Worm (Caenorhabditis elegans): ENCODE results near the gene cbp-1.

The cbp-1 gene

ce11 chrIII:9780665-9781304 is 14.5 kb downstream of the cbp-1 start, which contains the start of gene vha-1 (continued):
- peak; percentile 81 for TF ChIP-seq T20F7.1 (GFP tag; optimal IDR thresholded peaks at IDR 0.05)
- TF ChIP-seq ceh-62 (tag; optimal IDR thresholded peaks at IDR 0.05) = no peak
- no peak for TF ChIP-seq ceh-28 (tag; optimal IDR thresholded peaks at IDR 0.05)
- TF ChIP-seq tag-97 (GFP tag; IDR thresholded peaks at IDR 0.05) = no peak
- no peak for TF ChIP-seq Y5F2A.4 (GFP tag; optimal IDR thresholded peaks at IDR 0.05)
- peak; percentile 77 for TF ChIP-seq T26A8.4 (GFP tag; IDR thresholded peaks at IDR 0.05)
- no peak for TF ChIP-seq duxl-1 (tag; optimal IDR thresholded peaks at IDR 0.05; ENCODE audit: poor library complexity)
- TF ChIP-seq ces-1 (GFP tag; optimal IDR thresholded peaks at IDR 0.05) = no peak
- peak; percentile 71; the same call in 1 of the 2 replicates for TF ChIP-seq mdt-29 (GFP tag; IDR thresholded peaks at IDR 0.05)

ce11 chrIII:9782011-9782436 is 15.7 kb downstream of the cbp-1 start, which contains the start of gene vha-2:
TSS of gene vha-2 (plus strand) at chrIII:9782164.
- TF ChIP-seq nhr-41 (GFP tag; IDR thresholded peaks at IDR 0.05) (no peak), zfp-2 (tag; optimal IDR thresholded peaks at IDR 0.05) (no peak), nhr-48 (tag; optimal IDR thresholded peaks at IDR 0.05) (peak; percentile 10), pqm-1 (tag; optimal IDR thresholded peaks at IDR 0.05) (no peak), lin-1 (GFP tag; IDR thresholded peaks at IDR 0.05) (peak; percentile 61), hlh-11 (tag; optimal IDR thresholded peaks at IDR 0.05) (peak; percentile 32), ctbp-1 (GFP tag; IDR thresholded peaks at IDR 0.05) (no peak), ceh-32 (tag; optimal IDR thresholded peaks at IDR 0.05; ENCODE audit: poor library complexity) (no peak), madf-5 (GFP tag; IDR thresholded peaks at IDR 0.05) (0 out of 4 replicates have a peak, but pooled peaks of 1 of the 2 experiments have one; percentile 34), duxl-1 (tag; optimal IDR thresholded peaks at IDR 0.05; ENCODE audit: poor library complexity) (no peak), R02D3.7 (tag; optimal IDR thresholded peaks at IDR 0.05) (no peak), tag-97 (GFP tag; IDR thresholded peaks at IDR 0.05) (no peak), ceh-28 (tag; optimal IDR thresholded peaks at IDR 0.05) (no peak), ama-1 (optimal IDR thresholded peaks at IDR 0.05) (peak; percentile 90), nhr-102 (tag; optimal IDR thresholded peaks at IDR 0.05) (peak; percentile 12), arid-1 (GFP tag; conservative IDR thresholded peaks at IDR 0.05) (peak; percentile 49), daf-19 (GFP tag; conservative IDR thresholded peaks at IDR 0.05) (no peak), aha-1 (tag) (no peak), Y75B8A.6 (GFP tag; IDR thresholded peaks at IDR 0.05) (no peak), ceh-62 (tag; optimal IDR thresholded peaks at IDR 0.05) (no peak), fos-1 (tag; optimal IDR thresholded peaks at IDR 0.05) (no peak), mxl-2 (GFP tag; conservative IDR thresholded peaks at IDR 0.05) (no peak), zip-2 (tag; optimal IDR thresholded peaks at IDR 0.05) (no peak), lin-15B (tag; optimal IDR thresholded peaks at IDR 0.05) (no peak), mdt-29 (GFP tag; IDR thresholded peaks at IDR 0.05) (no peak), ZK337.2 (GFP tag; IDR thresholded peaks at IDR 0.05) (no peak), dve-1 (tag; optimal IDR thresholded peaks at IDR 0.05; ENCODE audit: insufficient read depth) (peak; percentile 31), unc-62 (GFP tag; optimal IDR thresholded peaks at IDR 0.05 in 1 of 2) (peak in 1 of 2 experiments; percentile 91), unc-62 (tag; optimal IDR thresholded peaks at IDR 0.05) (no peak), nhr-111 (GFP tag; optimal IDR thresholded peaks at IDR 0.05) (peak; percentile 42), ceh-82 (tag; optimal IDR thresholded peaks at IDR 0.05) (no peak), pha-4 (GFP tag; IDR thresholded peaks at IDR 0.05) (peak; percentile 38), pha-4 (tag; optimal IDR thresholded peaks at IDR 0.05) (no peak), lin-39 (tag; optimal IDR thresholded peaks at IDR 0.05) (no peak), set-16 (GFP tag; IDR thresholded peaks at IDR 0.05) (peak; percentile 23; the same call in 1 of the 2 replicates), Y105C5A.15 (GFP tag; IDR thresholded peaks at IDR 0.05) (no peak), daf-8 (GFP tag; IDR thresholded peaks at IDR 0.05) (0 out of 2 replicates have a peak, but pooled peaks have one; percentile 10), zip-11 (GFP tag; IDR thresholded peaks at IDR 0.05) (no peak), sdz-12 (GFP tag; optimal IDR thresholded peaks at IDR 0.05) (no peak), madf-9 (GFP tag; conservative IDR thresholded peaks at IDR 0.05) (peak; percentile 49; the same call in 1 of the 2 replicates), ceh-44 (GFP tag; IDR thresholded peaks at IDR 0.05) (no peak), Y5F2A.4 (GFP tag; optimal IDR thresholded peaks at IDR 0.05) (no peak), nhr-28 (tag; optimal IDR thresholded peaks at IDR 0.05) (no peak), attf-4 (tag; optimal IDR thresholded peaks at IDR 0.05) (no peak), daf-16 (GFP tag; optimal IDR thresholded peaks at IDR 0.05) (peak in 1 of 2 experiments; percentile 9), daf-16 (tag; optimal IDR thresholded peaks at IDR 0.05) (peak; percentile 31)

Measured in whole organism, L4 larva.